Fruit fly (Drosophila melanogaster): ENCODE data around the gene cDIP.
A peak's percentile ranks its signal among the peaks of the same experiment; 100 is the strongest.

cDIP gene

dm6 chr3R:21199953-21200368, 39.1 kb upstream of the cDIP start (continued):
- TF ChIP-seq pzg (GFP tag; optimal IDR thresholded peaks at IDR 0.05), result no peak
- TF ChIP-seq Ada2b (GFP tag; IDR thresholded peaks at IDR 0.05), result peak; percentile 24; the same call in 1 of the 2 replicates
- no peak for TF ChIP-seq CG12155 (GFP tag; optimal IDR thresholded peaks at IDR 0.05)
- TF ChIP-seq mld (GFP tag; IDR thresholded peaks at IDR 0.05; ENCODE audit: partially characterized antibody), result no peak
- no peak for TF ChIP-seq CG7928 (GFP tag; optimal IDR thresholded peaks at IDR 0.05)
- TF ChIP-seq bsh (GFP tag; optimal IDR thresholded peaks at IDR 0.05), result peak; percentile 20 to 69
- TF ChIP-seq fru (optimal IDR thresholded peaks at IDR 0.05), result no peak
- TF ChIP-seq gro (GFP tag; optimal IDR thresholded peaks at IDR 0.05), result no peak
- TF ChIP-seq corto (GFP tag; optimal IDR thresholded peaks at IDR 0.05), result no peak
- TF ChIP-seq exex (tag; optimal IDR thresholded peaks at IDR 0.05), result no peak
- no peak for TF ChIP-seq CG14965 (GFP tag; optimal IDR thresholded peaks at IDR 0.05; ENCODE audit: borderline replicate concordance)
- peak; percentile 19 for TF ChIP-seq CG2116 (GFP tag; optimal IDR thresholded peaks at IDR 0.05)
- TF ChIP-seq CG31224 (GFP tag; IDR thresholded peaks at IDR 0.05), result no peak
- no peak for TF ChIP-seq jing (GFP tag; optimal IDR thresholded peaks at IDR 0.05)
- TF ChIP-seq CG1832 (GFP tag; optimal IDR thresholded peaks at IDR 0.05), result no peak
- no peak for TF ChIP-seq unc-4 (GFP tag; IDR thresholded peaks at IDR 0.05; ENCODE audit: partially characterized antibody)
- peak; percentile 27 for TF ChIP-seq trem (tag; optimal IDR thresholded peaks at IDR 0.05)
- TF ChIP-seq Deaf1 (tag; optimal IDR thresholded peaks at IDR 0.05), result no peak
- TF ChIP-seq tin (GFP tag; optimal IDR thresholded peaks at IDR 0.05), result no peak
- peak; percentile 16; the same call in 1 of the 3 replicates for TF ChIP-seq ken (GFP tag; IDR thresholded peaks at IDR 0.05)
- TF ChIP-seq CG17385 (GFP tag; optimal IDR thresholded peaks at IDR 0.05), result peak; percentile 34
- TF ChIP-seq CkIIα-i1 (GFP tag; IDR thresholded peaks at IDR 0.05), result no peak
- no peak for TF ChIP-seq gcm (GFP tag; optimal IDR thresholded peaks at IDR 0.05)
- peak; percentile 41 for TF ChIP-seq CG1529 (GFP tag; optimal IDR thresholded peaks at IDR 0.05)
- peak; percentile 27 for TF ChIP-seq CG12659 (GFP tag; optimal IDR thresholded peaks at IDR 0.05)
- no peak for TF ChIP-seq hbn (GFP tag; IDR thresholded peaks at IDR 0.05; ENCODE audit: partially characterized antibody)
- no peak for TF ChIP-seq pros (GFP tag; optimal IDR thresholded peaks at IDR 0.05)
- TF ChIP-seq CG33213 (GFP tag; optimal IDR thresholded peaks at IDR 0.05), result no peak
- 0 out of 4 replicates have a peak, but pooled peaks have one; percentile 24 for TF ChIP-seq Gug (GFP tag; IDR thresholded peaks at IDR 0.05)
- TF ChIP-seq Fer1 (GFP tag; optimal IDR thresholded peaks at IDR 0.05), result no peak
- TF ChIP-seq CG10654 (GFP tag; optimal IDR thresholded peaks at IDR 0.05), result no peak
- TF ChIP-seq Scr (GFP tag; IDR thresholded peaks at IDR 0.05; ENCODE audit: partially characterized antibody), result no peak
- TF ChIP-seq Hmr (GFP tag; optimal IDR thresholded peaks at IDR 0.05), result no peak
- TF ChIP-seq Sox100B (GFP tag; optimal IDR thresholded peaks at IDR 0.05), result no peak
- peak; percentile 13 for TF ChIP-seq CG10462 (GFP tag; optimal IDR thresholded peaks at IDR 0.05)
- TF ChIP-seq CG3407 (GFP tag; optimal IDR thresholded peaks at IDR 0.05), result peak; percentile 29
- TF ChIP-seq CG14050 (GFP tag; IDR thresholded peaks at IDR 0.05), result peak; percentile 48; the same call in 1 of the 3 replicates
- TF ChIP-seq CG3995 (GFP tag; optimal IDR thresholded peaks at IDR 0.05), result no peak
- TF ChIP-seq crol (GFP tag; IDR thresholded peaks at IDR 0.05), result no peak
- no peak for TF ChIP-seq CG15011 (GFP tag; optimal IDR thresholded peaks at IDR 0.05)
- TF ChIP-seq CG7839 (tag; optimal IDR thresholded peaks at IDR 0.05), result peak; percentile 5
- no peak for TF ChIP-seq cato (GFP tag; optimal IDR thresholded peaks at IDR 0.05; ENCODE audit: borderline replicate concordance)
- no peak for TF ChIP-seq ap (GFP tag; IDR thresholded peaks at IDR 0.05)
- TF ChIP-seq CG3838 (GFP tag; optimal IDR thresholded peaks at IDR 0.05), result peak; percentile 45
- TF ChIP-seq gsb (GFP tag; IDR thresholded peaks at IDR 0.05), result no peak
- TF ChIP-seq CG5180 (GFP tag; optimal IDR thresholded peaks at IDR 0.05), result no peak
- no peak for TF ChIP-seq btn (GFP tag; optimal IDR thresholded peaks at IDR 0.05)
- peak; percentile 1 for TF ChIP-seq shn (GFP tag; optimal IDR thresholded peaks at IDR 0.05)
- TF ChIP-seq CG17912 (GFP tag; optimal IDR thresholded peaks at IDR 0.05), result peak; percentile 3
- TF ChIP-seq GATAe (GFP tag; conservative IDR thresholded peaks at IDR 0.05), result no peak
- no peak for TF ChIP-seq CG18764 (GFP tag; optimal IDR thresholded peaks at IDR 0.05)

Measured in whole organism, embryonic.